Fruit fly (Drosophila melanogaster): ENCODE results near the gene CG32643.

- TF ChIP-seq CTCF (optimal IDR thresholded peaks at IDR 0.05), result no peak
- TF ChIP-seq CG8478 (optimal IDR thresholded peaks at IDR 0.05), result no peak
Observed at dm6 chrX:12988025-12988801, 3.9 kb downstream of the CG32643 start, which contains the start of gene rsh.
